Fruit fly (Drosophila melanogaster) whole organism, pupa: Measurements from ENCODE around the gene CG3062.

ENCODE experiments used
- CG10348 ChIP-seq: fragments of 200-800 bp; sonication (Bioruptor generic); IDR thresholded peaks from 2 replicates; pipeline ENCODE4 v1.3.6; 2022; ENCODE audit warnings: missing biosample characterization, missing genetic modification characterization
- CG12605 ChIP-seq: fragments of 200-800 bp; sonication (Bioruptor generic); IDR thresholded peaks from 2 replicates; pipeline ENCODE4 v1.3.6; 2022; ENCODE audit warnings: missing biosample characterization, missing genetic modification characterization
- CG13204 ChIP-seq: fragments of 200-800 bp; sonication (Bioruptor generic); optimal IDR thresholded peaks from 2 replicates; lab custom pipeline; 2018; ENCODE audit warnings: missing biosample characterization, mild to moderate bottlenecking, missing genetic modification characterization, moderate library complexity
- CG14655 ChIP-seq: fragments of 200-800 bp; sonication (Bioruptor generic); optimal IDR thresholded peaks from 3 replicates; lab custom pipeline; 2017; ENCODE audit warnings: mild to moderate bottlenecking, missing biosample characterization, missing genetic modification reagents, missing genetic modification characterization
- CG15710 ChIP-seq: fragments of 200-800 bp; sonication (Bioruptor generic); optimal IDR thresholded peaks from 2 replicates; lab custom pipeline; 2018; ENCODE audit warnings: missing biosample characterization, mild to moderate bottlenecking, missing genetic modification characterization, moderate library complexity
- CG17806 ChIP-seq: fragments of 200-800 bp; sonication (Bioruptor generic); optimal IDR thresholded peaks from 2 replicates; lab custom pipeline; 2018; ENCODE audit warnings: missing biosample characterization, mild to moderate bottlenecking, missing genetic modification characterization, moderate library complexity
- CG32121 ChIP-seq: fragments of 200-800 bp; sonication (Bioruptor generic); IDR thresholded peaks from 2 replicates; pipeline ENCODE4 v1.3.6; 2022; ENCODE audit warnings: missing biosample characterization, missing genetic modification characterization
- CG34367 ChIP-seq: fragments of 200-800 bp; sonication (Bioruptor generic); optimal IDR thresholded peaks from 2 replicates; lab custom pipeline; 2018; ENCODE audit warnings: missing biosample characterization, mild to moderate bottlenecking, missing genetic modification characterization
- CG4496 ChIP-seq: fragments of 200-800 bp; sonication (Bioruptor generic); IDR thresholded peaks from 3 replicates; pipeline ENCODE4 v1.3.6; 2022; ENCODE audit warnings: missing biosample characterization, missing genetic modification characterization
- CG8159 ChIP-seq: fragments of 200-800 bp; sonication (Bioruptor generic); optimal IDR thresholded peaks from 3 replicates; lab custom pipeline; 2018; ENCODE audit warnings: missing biosample characterization, mild to moderate bottlenecking, missing genetic modification characterization, moderate library complexity
- CG8301 ChIP-seq: fragments of 200-800 bp; sonication (Bioruptor generic); optimal IDR thresholded peaks from 2 replicates; lab custom pipeline; 2018; ENCODE audit warnings: missing biosample characterization, mild to moderate bottlenecking, missing genetic modification characterization
- CG9948 ChIP-seq: fragments of 200-800 bp; sonication (Bioruptor generic); optimal IDR thresholded peaks from 2 replicates; lab custom pipeline; 2018; ENCODE audit warnings: missing biosample characterization, mild to moderate bottlenecking, missing genetic modification characterization, moderate library complexity
- D1 ChIP-seq: fragments of 200-800 bp; sonication (Bioruptor generic); optimal IDR thresholded peaks from 2 replicates; lab custom pipeline; 2018; ENCODE audit warnings: missing biosample characterization, mild to moderate bottlenecking, missing genetic modification characterization, moderate library complexity
- EcR ChIP-seq: fragments of 200-800 bp; sonication (Bioruptor generic); optimal IDR thresholded peaks from 3 replicates; lab custom pipeline; 2019; ENCODE audit warnings: missing biosample characterization, missing genetic modification characterization, mild to moderate bottlenecking, moderate library complexity, missing genetic modification reagents
- Ets98B ChIP-seq: fragments of 200-800 bp; sonication (Bioruptor generic); IDR thresholded peaks from 2 replicates; pipeline ENCODE4 v1.3.6; 2022; ENCODE audit warnings: missing biosample characterization, missing genetic modification characterization
- Pif1A ChIP-seq: fragments of 200-800 bp; sonication (Bioruptor generic); optimal IDR thresholded peaks from 3 replicates; lab custom pipeline; 2016; ENCODE audit warnings: missing biosample characterization, missing genetic modification characterization
- Pif1B ChIP-seq: fragments of 200-800 bp; sonication (Bioruptor generic); optimal IDR thresholded peaks from 3 replicates; lab custom pipeline; 2016; ENCODE audit warnings: missing biosample characterization, missing genetic modification characterization
- Snoo ChIP-seq: fragments of 200-800 bp; sonication (Bioruptor generic); optimal IDR thresholded peaks from 3 replicates; lab custom pipeline; 2017; ENCODE audit warnings: missing biosample characterization, mild to moderate bottlenecking, missing genetic modification characterization, inconsistent platforms
- fd96Ca ChIP-seq: fragments of 200-800 bp; sonication (Bioruptor generic); IDR thresholded peaks from 3 replicates; pipeline ENCODE4 v1.3.6; 2022; ENCODE audit warnings: missing biosample characterization, missing genetic modification characterization
- gl ChIP-seq: fragments of 200-800 bp; sonication (Bioruptor generic); optimal IDR thresholded peaks from 2 replicates; lab custom pipeline; 2018; ENCODE audit warnings: missing biosample characterization, mild to moderate bottlenecking, missing genetic modification characterization
- rn ChIP-seq: fragments of 200-800 bp; sonication (Bioruptor generic); IDR thresholded peaks from 2 replicates; pipeline ENCODE4 v1.3.6; 2022; ENCODE audit warnings: missing biosample characterization, missing genetic modification characterization

The CG3062 gene

dm6 chrX:4644768-4645167 is at the start of gene CG3062:
TSS of gene CG3062 (minus strand) at chrX:4644868.
- TF ChIP-seq CG9948 (no peak), CG14655 (no peak)
- TF ChIP-seq, all 21 proteins: peak for 0

dm6 chrX:4694104-4694503 is 49.4 kb upstream of the CG3062 start:
- TF ChIP-seq rn (GFP tag; lab: Robert Waterston, UW) (no peak), CG32121 (GFP tag; lab: Robert Waterston, UW) (no peak), CG9948 (no peak), CG34367 (tag; lab: Kevin White, UChicago) (no peak), CG14655 (no peak), CG4496 (GFP tag; lab: Robert Waterston, UW) (no peak), Pif1A (GFP tag; lab: Kevin White, UChicago) (no peak), CG17806 (tag; lab: Kevin White, UChicago) (no peak), CG10348 (GFP tag; lab: Robert Waterston, UW) (no peak), CG15710 (tag; lab: Kevin White, UChicago) (no peak), gl (tag; lab: Kevin White, UChicago) (no peak), CG13204 (no peak), CG8301 (tag; lab: Kevin White, UChicago) (no peak), Snoo (tag; lab: Kevin White, UChicago) (no peak), Pif1B (GFP tag; lab: Kevin White, UChicago) (no peak), CG12605 (GFP tag; lab: Robert Waterston, UW) (no peak), CG8159 (tag; lab: Kevin White, UChicago) (no peak), EcR (no peak), Ets98B (no peak), fd96Ca (no peak)
- TF ChIP-seq, all 21 proteins: peak for 0

dm6 chrX:4692963-4693362 is 48.3 kb upstream of the CG3062 start:
- TF ChIP-seq Pif1B (GFP tag; lab: Kevin White, UChicago) = no peak
- no peak for TF ChIP-seq Ets98B
- TF ChIP-seq CG8159 (tag; lab: Kevin White, UChicago) = no peak
- TF ChIP-seq Pif1A (GFP tag; lab: Kevin White, UChicago) = no peak
- no peak for TF ChIP-seq CG10348 (GFP tag; lab: Robert Waterston, UW)
- TF ChIP-seq CG8301 (tag; lab: Kevin White, UChicago) = no peak
- no peak for TF ChIP-seq CG12605 (GFP tag; lab: Robert Waterston, UW)
- TF ChIP-seq EcR = no peak
- no peak for TF ChIP-seq CG17806 (tag; lab: Kevin White, UChicago)
- no peak for TF ChIP-seq CG13204
- TF ChIP-seq rn (GFP tag; lab: Robert Waterston, UW) = no peak
- TF ChIP-seq CG4496 (GFP tag; lab: Robert Waterston, UW) = no peak
- TF ChIP-seq, all 21 proteins: peak for 0

dm6 chrX:4691226-4691625 is 46.6 kb upstream of the CG3062 start:
- TF ChIP-seq rn (GFP tag; lab: Robert Waterston, UW) = no peak
- peak; percentile 44 for TF ChIP-seq CG17806 (tag; lab: Kevin White, UChicago)
- TF ChIP-seq CG34367 (tag; lab: Kevin White, UChicago) = peak; percentile 32
- TF ChIP-seq CG4496 (GFP tag; lab: Robert Waterston, UW) = peak; percentile 46; the same call in 2 of the 3 replicates
- peak; percentile 46; the same call in 1 of the 2 replicates for TF ChIP-seq CG12605 (GFP tag; lab: Robert Waterston, UW)
- peak; percentile 45 for TF ChIP-seq CG9948
- no peak for TF ChIP-seq EcR
- peak; percentile 56 for TF ChIP-seq CG8159 (tag; lab: Kevin White, UChicago)
- peak; percentile 53 for TF ChIP-seq CG14655
- peak; percentile 37 for TF ChIP-seq CG8301 (tag; lab: Kevin White, UChicago)
- TF ChIP-seq Ets98B = 0 out of 2 replicates have a peak, but pooled peaks have one; percentile 13
- no peak for TF ChIP-seq gl (tag; lab: Kevin White, UChicago)
- peak; percentile 48 for TF ChIP-seq CG15710 (tag; lab: Kevin White, UChicago)
- TF ChIP-seq Snoo (tag; lab: Kevin White, UChicago) = no peak

dm6 chrX:4690767-4691166 is 46.1 kb upstream of the CG3062 start:
- TF ChIP-seq CG12605 (GFP tag; lab: Robert Waterston, UW) (no peak), Pif1A (GFP tag; lab: Kevin White, UChicago) (no peak), gl (tag; lab: Kevin White, UChicago) (no peak)

- TF ChIP-seq CG34367 (tag; lab: Kevin White, UChicago) (no peak), CG14655 (peak; percentile 25), CG15710 (tag; lab: Kevin White, UChicago) (peak; percentile 24), Snoo (tag; lab: Kevin White, UChicago) (peak; percentile 10), CG4496 (GFP tag; lab: Robert Waterston, UW) (peak; percentile 40; the same call in 1 of the 3 replicates), CG8159 (tag; lab: Kevin White, UChicago) (peak; percentile 1), CG12605 (GFP tag; lab: Robert Waterston, UW) (peak; percentile 64; the same call in 1 of the 2 replicates), CG32121 (GFP tag; lab: Robert Waterston, UW) (peak; percentile 44; the same call in 1 of the 2 replicates), Pif1B (GFP tag; lab: Kevin White, UChicago) (peak; percentile 39), CG9948 (no peak), Pif1A (GFP tag; lab: Kevin White, UChicago) (peak; percentile 51), Ets98B (peak; percentile 53; the same call in 1 of the 2 replicates), CG17806 (tag; lab: Kevin White, UChicago) (peak; percentile 5), CG8301 (tag; lab: Kevin White, UChicago) (no peak), D1 (tag; lab: Kevin White, UChicago) (no peak), EcR (peak; percentile 12), rn (GFP tag; lab: Robert Waterston, UW) (no peak), CG10348 (GFP tag; lab: Robert Waterston, UW) (no peak), CG13204 (peak; percentile 31), gl (tag; lab: Kevin White, UChicago) (no peak), fd96Ca (peak; percentile 40; the same call in 1 of the 3 replicates)
- TF ChIP-seq, all 21 proteins: peak for 14
These were observed 43.2 kb upstream of the CG3062 start, which contains the start of gene ctp for dm6 chrX:4687778-4688399. TSS of gene ctp (plus strand) at chrX:4687800.
